Worm (Caenorhabditis elegans) whole organism, L3 larva: ENCODE results near the gene fbxa-43.

Experiments used
- R02D3.7 ChIP-seq: fragments of 150-350 bp; optimal IDR thresholded peaks from 2 replicates; lab custom pipeline; 2014; ENCODE audit warnings: missing biosample characterization, missing genetic modification characterization
- ZK546.5 ChIP-seq: sonication (generic microtip); optimal IDR thresholded peaks from 2 replicates; lab custom pipeline; 2017; ENCODE audit warnings: missing biosample characterization, missing genetic modification characterization
- aly-2 ChIP-seq: fragments of 150-350 bp; optimal IDR thresholded peaks from 2 replicates; lab custom pipeline; 2014; ENCODE audit warnings: missing biosample characterization, missing genetic modification characterization
- ceh-16 ChIP-seq: sonication (generic microtip); optimal IDR thresholded peaks from 2 replicates; lab custom pipeline; 2017; ENCODE audit warnings: missing biosample characterization, missing genetic modification characterization
- ceh-9 ChIP-seq: sonication (generic microtip); optimal IDR thresholded peaks from 2 replicates; lab custom pipeline; 2018; ENCODE audit warnings: missing biosample characterization, missing genetic modification characterization
- egl-27 ChIP-seq: sonication (generic microtip); optimal IDR thresholded peaks from 4 replicates; lab custom pipeline; 2017; ENCODE audit warnings: missing biosample characterization, missing genetic modification reagents, missing genetic modification characterization
- egl-5 ChIP-seq: fragments of 150-350 bp; optimal IDR thresholded peaks from 2 replicates; lab custom pipeline; 2017; ENCODE audit warnings: missing biosample characterization, missing genetic modification reagents, missing genetic modification characterization, inconsistent platforms
- elt-1 ChIP-seq: fragments of 150-350 bp; optimal IDR thresholded peaks from 2 replicates; lab custom pipeline; 2014; ENCODE audit warnings: missing biosample characterization, missing genetic modification characterization
- elt-2 ChIP-seq: sonication (generic microtip); optimal IDR thresholded peaks from 2 replicates; lab custom pipeline; 2016; ENCODE audit warnings: missing genetic modification reagents, mild to moderate bottlenecking, missing genetic modification characterization, missing compliant biosample characterization
- eor-1 ChIP-seq, 2 experiments: fragments of 150-350 bp; optimal IDR thresholded peaks; 2 replicates each; lab custom pipeline; 2014 to 2018; ENCODE audit warnings: missing biosample characterization in 2 of 2, missing genetic modification characterization in 2 of 2
- fkh-10 ChIP-seq: sonication (generic microtip); optimal IDR thresholded peaks from 2 replicates; lab custom pipeline; 2017; ENCODE audit warnings: missing biosample characterization, missing genetic modification reagents, missing genetic modification characterization
- hmg-11 ChIP-seq: sonication (generic microtip); optimal IDR thresholded peaks from 2 replicates; lab custom pipeline; 2016; ENCODE audit warnings: missing genetic modification characterization, missing compliant biosample characterization
- jun-1 ChIP-seq: fragments of 150-350 bp; optimal IDR thresholded peaks from 2 replicates; lab custom pipeline; 2014; ENCODE audit warnings: missing biosample characterization, missing genetic modification reagents, missing genetic modification characterization
- lin-39 ChIP-seq: fragments of 150-350 bp; optimal IDR thresholded peaks from 2 replicates; lab custom pipeline; 2018; ENCODE audit warnings: missing biosample characterization, missing genetic modification reagents, missing genetic modification characterization
- lsy-12 ChIP-seq: sonication (generic microtip); optimal IDR thresholded peaks from 2 replicates; lab custom pipeline; 2016; ENCODE audit warnings: mild to moderate bottlenecking, missing genetic modification characterization, missing compliant biosample characterization
- mdl-1 ChIP-seq: fragments of 150-350 bp; optimal IDR thresholded peaks from 2 replicates; lab custom pipeline; 2014; ENCODE audit warnings: missing biosample characterization, missing genetic modification characterization
- mml-1 ChIP-seq: fragments of 150-350 bp; sonication (generic microtip); optimal IDR thresholded peaks from 3 replicates; lab custom pipeline; 2014; ENCODE audit warnings: missing biosample characterization, missing genetic modification characterization
- nfya-1 ChIP-seq: sonication (generic microtip); optimal IDR thresholded peaks from 2 replicates; lab custom pipeline; 2017; ENCODE audit warnings: missing genetic modification characterization, mild to moderate bottlenecking, missing compliant biosample characterization, antibody characterized with exemption, moderate library complexity; ENCODE audit not compliant: insufficient read depth
- nhr-12 ChIP-seq: fragments of 150-350 bp; optimal IDR thresholded peaks from 2 replicates; lab custom pipeline; 2014; ENCODE audit warnings: missing biosample characterization, missing genetic modification characterization
- nhr-23 ChIP-seq: fragments of 150-350 bp; optimal IDR thresholded peaks from 2 replicates; lab custom pipeline; 2014; ENCODE audit warnings: missing biosample characterization, missing genetic modification reagents, missing genetic modification characterization
- nhr-237 ChIP-seq: fragments of 150-350 bp; optimal IDR thresholded peaks from 2 replicates; lab custom pipeline; 2014; ENCODE audit warnings: missing biosample characterization, missing genetic modification characterization
- nhr-25 ChIP-seq: sonication (generic microtip); optimal IDR thresholded peaks from 2 replicates; lab custom pipeline; 2017; ENCODE audit warnings: missing biosample characterization, missing genetic modification characterization
- nhr-28 ChIP-seq: fragments of 150-350 bp; optimal IDR thresholded peaks from 2 replicates; lab custom pipeline; 2014; ENCODE audit warnings: missing biosample characterization, missing genetic modification characterization
- nhr-67 ChIP-seq: fragments of 150-350 bp; optimal IDR thresholded peaks from 2 replicates; lab custom pipeline; 2014; ENCODE audit warnings: missing biosample characterization, missing genetic modification characterization
- nhr-76 ChIP-seq: fragments of 150-350 bp; sonication (generic microtip); optimal IDR thresholded peaks from 5 replicates; lab custom pipeline; 2014; ENCODE audit warnings: missing biosample characterization, missing genetic modification characterization
- nhr-77 ChIP-seq: fragments of 150-350 bp; optimal IDR thresholded peaks from 2 replicates; lab custom pipeline; 2014; ENCODE audit warnings: missing biosample characterization, missing genetic modification characterization
- pqm-1 ChIP-seq: fragments of 150-350 bp; optimal IDR thresholded peaks from 2 replicates; lab custom pipeline; 2017; ENCODE audit warnings: missing biosample characterization, missing genetic modification characterization, inconsistent platforms
- sea-2 ChIP-seq: fragments of 150-350 bp; sonication (generic microtip); optimal IDR thresholded peaks from 4 replicates; lab custom pipeline; 2014; ENCODE audit warnings: missing biosample characterization, missing genetic modification reagents, missing genetic modification characterization
- skn-1 ChIP-seq: fragments of 150-350 bp; optimal IDR thresholded peaks from 2 replicates; lab custom pipeline; 2014; ENCODE audit warnings: missing biosample characterization, missing genetic modification characterization
- snpc-4 ChIP-seq: fragments of 150-350 bp; optimal IDR thresholded peaks from 2 replicates; lab custom pipeline; 2014; ENCODE audit warnings: missing biosample characterization, missing genetic modification characterization
- tbx-2 ChIP-seq: sonication (generic microtip); optimal IDR thresholded peaks from 2 replicates; lab custom pipeline; 2016; ENCODE audit warnings: mild to moderate bottlenecking, missing genetic modification characterization, missing compliant biosample characterization
- unc-62 ChIP-seq: fragments of 150-350 bp; sonication (generic microtip); optimal IDR thresholded peaks from 4 replicates; lab custom pipeline; 2014; ENCODE audit warnings: missing biosample characterization, missing genetic modification reagents, missing genetic modification characterization
- ztf-11 ChIP-seq: fragments of 150-350 bp; optimal IDR thresholded peaks from 2 replicates; lab custom pipeline; 2014; ENCODE audit warnings: missing biosample characterization, missing genetic modification characterization
- ztf-4 ChIP-seq: fragments of 150-350 bp; optimal IDR thresholded peaks from 2 replicates; lab custom pipeline; 2014; ENCODE audit warnings: missing biosample characterization, missing genetic modification characterization

The fbxa-43 gene

ce11 chrIII:2223932-2224331 is 34.8 kb downstream of the fbxa-43 start, which contains the start of gene srd-65:
TSS of gene srd-65 (minus strand) at chrIII:2224032.
- no peak for TF ChIP-seq sea-2 (GFP tag; lab: Kevin White, UChicago)
- no peak for TF ChIP-seq nhr-25 (tag; lab: Kevin White, UChicago)
- TF ChIP-seq nhr-77 (tag; lab: Kevin White, UChicago), result no peak
- TF ChIP-seq fkh-10 (GFP tag; lab: Kevin White, UChicago), result no peak
- no peak for TF ChIP-seq egl-5 (tag; lab: Kevin White, UChicago)
- TF ChIP-seq unc-62, result no peak
- TF ChIP-seq ztf-11 (tag; lab: Kevin White, UChicago), result no peak
- TF ChIP-seq pqm-1, result no peak
- no peak for TF ChIP-seq hmg-11 (tag; lab: Kevin White, UChicago)

- TF ChIP-seq pqm-1 (no peak), elt-2 (tag; lab: Kevin White, UChicago) (no peak), ztf-4 (tag; lab: Kevin White, UChicago) (no peak), R02D3.7 (tag; lab: Kevin White, UChicago) (no peak), egl-27 (no peak), snpc-4 (no peak), lsy-12 (tag; lab: Kevin White, UChicago) (no peak), fkh-10 (GFP tag; lab: Kevin White, UChicago) (no peak), sea-2 (GFP tag; lab: Kevin White, UChicago) (no peak), nhr-77 (tag; lab: Kevin White, UChicago) (no peak), jun-1 (tag; lab: Kevin White, UChicago) (no peak), ceh-16 (tag; lab: Kevin White, UChicago) (no peak), nhr-67 (tag; lab: Kevin White, UChicago) (no peak), nhr-12 (tag; lab: Kevin White, UChicago) (no peak), lin-39 (tag; lab: Kevin White, UChicago) (no peak), nfya-1 (tag; lab: Kevin White, UChicago) (no peak), ceh-9 (tag; lab: Kevin White, UChicago) (no peak), ztf-11 (tag; lab: Kevin White, UChicago) (no peak), skn-1 (no peak)
Observed at ce11 chrIII:2219408-2219807, 39.4 kb downstream of the fbxa-43 start, which contains the start of gene fbxa-12. TSS of gene fbxa-12 (plus strand) at chrIII:2219708.

ce11 chrIII:2212343-2212742 is 46.4 kb downstream of the fbxa-43 start:
- TF ChIP-seq nhr-25 (tag; lab: Kevin White, UChicago) (no peak), elt-2 (tag; lab: Kevin White, UChicago) (peak; percentile 70), snpc-4 (no peak), jun-1 (tag; lab: Kevin White, UChicago) (no peak), nhr-76 (tag; lab: Kevin White, UChicago) (no peak), nhr-28 (tag; lab: Kevin White, UChicago) (no peak), pqm-1 (peak; percentile 23)

ce11 chrIII:2211120-2211519 is 47.6 kb downstream of the fbxa-43 start, which contains the start of gene C39B5.14:
TSS of gene C39B5.14 (plus strand) at chrIII:2211420.
- TF ChIP-seq elt-2 (tag; lab: Kevin White, UChicago), result peak; percentile 56
- TF ChIP-seq nhr-28 (tag; lab: Kevin White, UChicago), result no peak
- TF ChIP-seq, all 47 proteins: peak for 1

ce11 chrIII:2210601-2211000 is 48.2 kb downstream of the fbxa-43 start:
- TF ChIP-seq nhr-67 (tag; lab: Kevin White, UChicago) (no peak), fkh-10 (GFP tag; lab: Kevin White, UChicago) (no peak), aly-2 (no peak), skn-1 (no peak), tbx-2 (no peak), ZK546.5 (tag; lab: Kevin White, UChicago) (no peak), snpc-4 (no peak), ceh-16 (tag; lab: Kevin White, UChicago) (no peak), nhr-237 (no peak), sea-2 (GFP tag; lab: Kevin White, UChicago) (no peak), egl-27 (no peak), nhr-23 (no peak), mdl-1 (tag; lab: Kevin White, UChicago) (no peak), mml-1 (tag; lab: Kevin White, UChicago) (no peak), eor-1 (tag; optimal IDR thresholded peaks at IDR 0.05; lab: Kevin White, UChicago) (no peak), nhr-28 (tag; lab: Kevin White, UChicago) (no peak), elt-1 (tag; lab: Kevin White, UChicago) (no peak)
